Worm (Caenorhabditis elegans) whole organism, young adult: Measurements from ENCODE around the gene srx-114.

Experiments
- B0261.1 ChIP-seq: sonication (generic microtip); optimal IDR thresholded peaks from 2 replicates; lab custom pipeline; 2016; ENCODE audit warnings: mild to moderate bottlenecking, missing genetic modification characterization, moderate library complexity, missing compliant biosample characterization
- C17E4.6 ChIP-seq: fragments of 200-800 bp; sonication (Bioruptor generic); IDR thresholded peaks from 2 replicates; pipeline ENCODE4 v1.3.6; 2022; ENCODE audit warnings: missing genetic modification reagents, missing genetic modification characterization, missing compliant biosample characterization
- F37B4.10 ChIP-seq: fragments of 200-800 bp; sonication (Bioruptor generic); IDR thresholded peaks from 2 replicates; pipeline ENCODE4 v1.3.6; 2022; ENCODE audit warnings: missing genetic modification characterization, missing compliant biosample characterization
- F57A8.1 ChIP-seq: fragments of 200-800 bp; sonication (Bioruptor generic); optimal IDR thresholded peaks from 2 replicates; lab custom pipeline; 2018; ENCODE audit warnings: mild to moderate bottlenecking, missing genetic modification characterization, moderate library complexity, missing compliant biosample characterization
- K11D2.4 ChIP-seq: fragments of 200-800 bp; sonication (Bioruptor generic); IDR thresholded peaks from 2 replicates; pipeline ENCODE4 v1.3.6; 2022; ENCODE audit warnings: missing genetic modification reagents, missing genetic modification characterization, missing compliant biosample characterization
- K12H6.12 ChIP-seq: fragments of 200-800 bp; sonication (Bioruptor generic); optimal IDR thresholded peaks from 2 replicates; lab custom pipeline; 2018; ENCODE audit warnings: mild to moderate bottlenecking, missing genetic modification characterization, missing compliant biosample characterization
- Y53F4B.3 ChIP-seq: fragments of 200-800 bp; sonication (Bioruptor generic); IDR thresholded peaks from 2 replicates; pipeline ENCODE4 v1.3.6; 2022; ENCODE audit warnings: missing genetic modification reagents, missing genetic modification characterization, missing compliant biosample characterization
- Y53G8AR.9 ChIP-seq: fragments of 200-800 bp; sonication (Bioruptor generic); conservative IDR thresholded peaks from 2 replicates; pipeline ENCODE4 v1.3.6; 2022; ENCODE audit warnings: missing genetic modification reagents, missing genetic modification characterization, missing compliant biosample characterization
- Y67H2A.10 ChIP-seq: fragments of 200-800 bp; sonication (Bioruptor generic); conservative IDR thresholded peaks from 2 replicates; pipeline ENCODE4 v1.3.6; 2022; ENCODE audit warnings: missing genetic modification reagents, missing genetic modification characterization, missing compliant biosample characterization
- ama-1 ChIP-seq, 3 experiments: fragments of 150-350 bp in 1 of 3; sonication (generic microtip) in 2 of 3; optimal IDR thresholded peaks; 2 replicates each; lab custom pipeline; 2014 to 2018; ENCODE audit warnings: missing biosample characterization in 2 of 3, missing genetic modification characterization in 2 of 3, missing genetic modification reagents in 2 of 3
- aptf-2 ChIP-seq: fragments of 200-800 bp; sonication (Bioruptor generic); conservative IDR thresholded peaks from 2 replicates; pipeline ENCODE4 v1.3.6; 2022; ENCODE audit warnings: missing genetic modification reagents, missing genetic modification characterization, missing compliant biosample characterization
- athp-1 ChIP-seq: sonication (generic microtip); optimal IDR thresholded peaks from 2 replicates; lab custom pipeline; 2017; ENCODE audit warnings: mild to moderate bottlenecking, missing genetic modification characterization, missing compliant biosample characterization
- attf-3 ChIP-seq: fragments of 200-800 bp; sonication (Bioruptor generic); conservative IDR thresholded peaks from 2 replicates; pipeline ENCODE4 v1.3.6; 2022; ENCODE audit warnings: missing genetic modification reagents, missing genetic modification characterization, missing compliant biosample characterization
- bed-2 ChIP-seq: fragments of 200-800 bp; sonication (Bioruptor generic); IDR thresholded peaks from 2 replicates; pipeline ENCODE4 v1.3.6; 2022; ENCODE audit warnings: missing genetic modification reagents, missing genetic modification characterization, missing compliant biosample characterization
- ccch-3 ChIP-seq: fragments of 200-800 bp; sonication (Bioruptor generic); optimal IDR thresholded peaks from 2 replicates; lab custom pipeline; 2018; ENCODE audit warnings: mild to moderate bottlenecking, missing genetic modification characterization, missing compliant biosample characterization
- ceh-100 ChIP-seq: fragments of 200-800 bp; sonication (Bioruptor generic); IDR thresholded peaks from 2 replicates; pipeline ENCODE4 v1.3.6; 2022; ENCODE audit warnings: missing genetic modification reagents, missing genetic modification characterization, missing compliant biosample characterization
- ceh-40 ChIP-seq: fragments of 200-800 bp; sonication (Bioruptor generic); IDR thresholded peaks from 2 replicates; pipeline ENCODE4 v1.3.6; 2022; ENCODE audit warnings: missing genetic modification characterization, missing compliant biosample characterization
- ceh-58 ChIP-seq: fragments of 200-800 bp; sonication (Bioruptor generic); IDR thresholded peaks from 2 replicates; pipeline ENCODE4 v1.3.6; 2022; ENCODE audit warnings: missing genetic modification characterization, missing compliant biosample characterization
- dox-1 ChIP-seq: fragments of 200-800 bp; sonication (Bioruptor generic); IDR thresholded peaks from 2 replicates; pipeline ENCODE4 v1.3.6; 2022; ENCODE audit warnings: missing genetic modification reagents, missing genetic modification characterization, missing compliant biosample characterization
- dpff-1 ChIP-seq: sonication (generic microtip); optimal IDR thresholded peaks from 2 replicates; lab custom pipeline; 2017; ENCODE audit warnings: mild to moderate bottlenecking, missing genetic modification characterization, missing compliant biosample characterization
- egl-18 ChIP-seq: fragments of 200-800 bp; sonication (Bioruptor generic); IDR thresholded peaks from 2 replicates; pipeline ENCODE4 v1.3.6; 2022; ENCODE audit warnings: missing genetic modification reagents, missing genetic modification characterization, missing compliant biosample characterization
- ekl-4 ChIP-seq: fragments of 200-800 bp; sonication (Bioruptor generic); IDR thresholded peaks from 2 replicates; pipeline ENCODE4 v1.3.6; 2022; ENCODE audit warnings: missing genetic modification reagents, missing genetic modification characterization, missing compliant biosample characterization
- ets-4 ChIP-seq: fragments of 200-800 bp; sonication (Bioruptor generic); optimal IDR thresholded peaks from 2 replicates; lab custom pipeline; 2018; ENCODE audit warnings: mild to moderate bottlenecking, missing genetic modification characterization, missing compliant biosample characterization
- fkh-3 ChIP-seq: sonication (generic microtip); optimal IDR thresholded peaks from 2 replicates; lab custom pipeline; 2016; ENCODE audit warnings: mild to moderate bottlenecking, missing genetic modification characterization, missing compliant biosample characterization
- gei-17 ChIP-seq: fragments of 200-800 bp; sonication (Bioruptor generic); optimal IDR thresholded peaks from 2 replicates; lab custom pipeline; 2018; ENCODE audit warnings: mild to moderate bottlenecking, missing genetic modification characterization, missing compliant biosample characterization
- him-1 ChIP-seq: sonication (generic microtip); optimal IDR thresholded peaks from 2 replicates; lab custom pipeline; 2016; ENCODE audit warnings: missing genotype, missing genetic modification reagents, missing genetic modification characterization, missing compliant biosample characterization
- hlh-26 ChIP-seq: fragments of 200-800 bp; sonication (Bioruptor generic); conservative IDR thresholded peaks from 2 replicates; pipeline ENCODE4 v1.3.6; 2022; ENCODE audit warnings: missing genetic modification reagents, missing genetic modification characterization, missing compliant biosample characterization
- hrde-1 ChIP-seq: sonication (generic microtip); optimal IDR thresholded peaks from 2 replicates; lab custom pipeline; 2016; ENCODE audit warnings: missing genetic modification characterization, mild to moderate bottlenecking, missing compliant biosample characterization, moderate library complexity, missing genotype, missing genetic modification reagents, borderline replicate concordance
- lin-35 ChIP-seq, 3 experiments: fragments of 150-350 bp in 2 of 3; sonication (generic microtip) in 1 of 3; optimal IDR thresholded peaks; 2 replicates each; lab custom pipeline; 2014 to 2018; ENCODE audit warnings: missing biosample characterization in 3 of 3, missing genetic modification characterization in 3 of 3, missing genetic modification reagents in 3 of 3
- lir-1 ChIP-seq: fragments of 200-800 bp; sonication (Bioruptor generic); conservative IDR thresholded peaks from 2 replicates; pipeline ENCODE4 v1.3.6; 2022; ENCODE audit warnings: missing genetic modification reagents, missing genetic modification characterization, missing compliant biosample characterization
- lsl-1 ChIP-seq: fragments of 200-800 bp; sonication (Bioruptor generic); optimal IDR thresholded peaks from 2 replicates; lab custom pipeline; 2018; ENCODE audit warnings: mild to moderate bottlenecking, missing genetic modification characterization, moderate library complexity, missing compliant biosample characterization
- madf-10 ChIP-seq: sonication (generic microtip); optimal IDR thresholded peaks from 2 replicates; lab custom pipeline; 2016; ENCODE audit warnings: mild to moderate bottlenecking, missing genetic modification characterization, missing compliant biosample characterization
- madf-8 ChIP-seq: fragments of 200-800 bp; sonication (Bioruptor generic); conservative IDR thresholded peaks from 2 replicates; pipeline ENCODE4 v1.3.6; 2022; ENCODE audit warnings: missing genetic modification reagents, missing genetic modification characterization, missing compliant biosample characterization
- mes-4 ChIP-seq: sonication (generic microtip); optimal IDR thresholded peaks from 2 replicates; lab custom pipeline; 2016; ENCODE audit warnings: missing genotype, missing genetic modification characterization, missing compliant biosample characterization
- nfya-2 ChIP-seq: fragments of 200-800 bp; sonication (Bioruptor generic); IDR thresholded peaks from 2 replicates; pipeline ENCODE4 v1.3.6; 2022; ENCODE audit warnings: missing genetic modification reagents, missing genetic modification characterization, missing compliant biosample characterization
- nhr-120 ChIP-seq: fragments of 200-800 bp; sonication (Bioruptor generic); IDR thresholded peaks from 2 replicates; pipeline ENCODE4 v1.3.6; 2022; ENCODE audit warnings: missing genetic modification characterization, missing compliant biosample characterization
- nhr-27 ChIP-seq: fragments of 200-800 bp; sonication (Bioruptor generic); optimal IDR thresholded peaks from 2 replicates; lab custom pipeline; 2018; ENCODE audit warnings: mild to moderate bottlenecking, missing genetic modification characterization, moderate library complexity, missing compliant biosample characterization
- nhr-90 ChIP-seq: sonication (generic microtip); optimal IDR thresholded peaks from 2 replicates; lab custom pipeline; 2016; ENCODE audit warnings: missing genotype, mild to moderate bottlenecking, missing genetic modification characterization, missing compliant biosample characterization
- sdz-38 ChIP-seq: sonication (generic microtip); optimal IDR thresholded peaks from 2 replicates; lab custom pipeline; 2016; ENCODE audit warnings: missing genotype, missing genetic modification characterization, missing compliant biosample characterization
- sea-2 ChIP-seq: fragments of 200-800 bp; sonication (Bioruptor generic); IDR thresholded peaks from 2 replicates; pipeline ENCODE4 v1.3.6; 2022; ENCODE audit warnings: missing genetic modification characterization, missing compliant biosample characterization
- snpc-3.4 ChIP-seq: sonication (generic microtip); optimal IDR thresholded peaks from 2 replicates; lab custom pipeline; 2017; ENCODE audit warnings: missing genetic modification characterization, mild to moderate bottlenecking, missing compliant biosample characterization, antibody characterized with exemption, moderate library complexity, missing genotype, missing genetic modification reagents
- snpc-4 ChIP-seq, 5 experiments: fragments of 150-350 bp in 1 of 5; sonication (generic microtip) in 4 of 5; optimal IDR thresholded peaks; 2 replicates each; lab custom pipeline; 2014 to 2018; ENCODE audit warnings: missing genetic modification characterization in 5 of 5, missing biosample characterization in 3 of 5, antibody characterized with exemption in 2 of 5, mild to moderate bottlenecking in 2 of 5, missing compliant biosample characterization in 2 of 5, missing genotype in 2 of 5, moderate library complexity in 2 of 5, missing genetic modification reagents in 1 of 5
- tbx-9 ChIP-seq: sonication (generic microtip); optimal IDR thresholded peaks from 2 replicates; lab custom pipeline; 2016; ENCODE audit warnings: borderline replicate concordance, missing genetic modification characterization, inconsistent platforms, missing compliant biosample characterization
- tlf-1 ChIP-seq: fragments of 200-800 bp; sonication (Bioruptor generic); optimal IDR thresholded peaks from 2 replicates; lab custom pipeline; 2018; ENCODE audit warnings: mild to moderate bottlenecking, missing genetic modification characterization, missing compliant biosample characterization
- unc-62 ChIP-seq: fragments of 150-350 bp; optimal IDR thresholded peaks from 2 replicates; lab custom pipeline; 2014; ENCODE audit warnings: missing biosample characterization, missing genetic modification reagents, missing genetic modification characterization
- ztf-18 ChIP-seq: sonication (generic microtip); optimal IDR thresholded peaks from 2 replicates; lab custom pipeline; 2016; ENCODE audit warnings: missing genotype, mild to moderate bottlenecking, missing genetic modification characterization, missing compliant biosample characterization
- ztf-22 ChIP-seq: fragments of 200-800 bp; sonication (Bioruptor generic); optimal IDR thresholded peaks from 2 replicates; lab custom pipeline; 2018; ENCODE audit warnings: mild to moderate bottlenecking, missing genetic modification characterization, moderate library complexity, missing compliant biosample characterization
- ztf-3 ChIP-seq: fragments of 200-800 bp; sonication (Bioruptor generic); optimal IDR thresholded peaks from 2 replicates; lab custom pipeline; 2018; ENCODE audit warnings: mild to moderate bottlenecking, missing genetic modification characterization, missing compliant biosample characterization

srx-114 gene

DNA sequence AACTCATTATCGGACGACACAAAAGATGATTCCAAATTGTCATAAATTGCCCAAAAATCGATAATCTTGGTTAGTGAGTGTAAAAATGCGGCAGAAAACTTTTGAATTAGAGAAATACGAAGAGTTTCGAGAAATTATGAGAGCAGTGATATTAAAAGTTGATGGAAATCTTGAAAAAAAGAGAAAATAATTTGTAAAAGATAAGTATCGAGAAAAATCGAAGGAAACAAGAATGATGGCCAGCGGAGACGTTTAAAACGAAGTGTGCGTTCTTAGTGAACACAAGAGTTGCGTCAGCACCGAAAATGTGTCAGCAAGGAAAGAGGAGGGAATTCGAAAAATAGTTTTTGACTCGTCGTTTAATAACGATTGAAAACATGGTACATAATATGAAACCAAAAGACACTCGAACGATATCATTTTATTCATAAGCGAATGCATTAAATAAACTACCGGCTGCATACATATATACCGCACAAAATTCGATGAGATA, 43.1 kb downstream of the srx-114 start, which contains the start of gene ndx-6 (continued):
- TF ChIP-seq nhr-90 (no peak), hrde-1 (no peak), nhr-27 (no peak), tlf-1 (GFP tag; lab: Kevin White, UChicago) (peak; percentile 28), B0261.1 (tag; lab: Kevin White, UChicago) (no peak), nfya-2 (no peak), F57A8.1 (GFP tag; lab: Kevin White, UChicago) (peak; percentile 14), sea-2 (GFP tag; lab: Robert Waterston, UW) (no peak), gei-17 (GFP tag; lab: Kevin White, UChicago) (no peak), K11D2.4 (GFP tag; lab: Robert Waterston, UW) (peak; percentile 61; the same call in 1 of the 2 replicates), unc-62 (GFP tag; lab: Kevin White, UChicago) (no peak), aptf-2 (GFP tag; lab: Robert Waterston, UW) (no peak), ets-4 (GFP tag; lab: Kevin White, UChicago) (no peak), ceh-58 (GFP tag; lab: Robert Waterston, UW) (no peak), athp-1 (peak; percentile 38), ceh-100 (GFP tag; lab: Robert Waterston, UW) (peak; percentile 60; the same call in 1 of the 2 replicates), ceh-40 (GFP tag; lab: Robert Waterston, UW) (no peak), bed-2 (GFP tag; lab: Robert Waterston, UW) (no peak), tbx-9 (tag; lab: Kevin White, UChicago) (no peak), lir-1 (GFP tag; lab: Robert Waterston, UW) (no peak), nhr-120 (no peak), Y53G8AR.9 (GFP tag; lab: Robert Waterston, UW) (peak; percentile 78), him-1 (tag; lab: Kevin White, UChicago) (no peak), Y67H2A.10 (no peak), K12H6.12 (no peak), ccch-3 (GFP tag; lab: Kevin White, UChicago) (no peak), ztf-22 (no peak), ztf-3 (GFP tag; lab: Kevin White, UChicago) (no peak), madf-10 (no peak), lsl-1 (GFP tag; lab: Kevin White, UChicago) (peak; percentile 46), hlh-26 (GFP tag; lab: Robert Waterston, UW) (no peak), snpc-4 (GFP tag; optimal IDR thresholded peaks at IDR 0.05; lab: Kevin White, UChicago) (no peak), snpc-4 (tag; optimal IDR thresholded peaks at IDR 0.05; lab: Kevin White, UChicago) (peak in 3 of 4 experiments; percentile 49 to 64 (median 54)), snpc-3.4 (tag; lab: Kevin White, UChicago) (peak; percentile 40), sdz-38 (no peak), mes-4 (no peak), egl-18 (GFP tag; lab: Robert Waterston, UW) (no peak), ekl-4 (GFP tag; lab: Robert Waterston, UW) (0 out of 2 replicates have a peak, but pooled peaks have one; percentile 64), fkh-3 (tag; lab: Kevin White, UChicago) (no peak), lin-35 (GFP tag; optimal IDR thresholded peaks at IDR 0.05; lab: Kevin White, UChicago) (peak; percentile 63 to 96 (median 83)), madf-8 (GFP tag; lab: Robert Waterston, UW) (no peak), ztf-18 (tag; lab: Kevin White, UChicago) (peak; percentile 95), C17E4.6 (no peak), dpff-1 (tag; lab: Kevin White, UChicago) (no peak), ama-1 (optimal IDR thresholded peaks at IDR 0.05; lab: Kevin White, UChicago) (no peak), ama-1 (GFP tag; optimal IDR thresholded peaks at IDR 0.05; lab: Kevin White, UChicago) (no peak), Y53F4B.3 (GFP tag; lab: Robert Waterston, UW) (no peak), F37B4.10 (GFP tag; lab: Robert Waterston, UW) (no peak), attf-3 (GFP tag; lab: Robert Waterston, UW) (0 out of 2 replicates have a peak, but pooled peaks have one; percentile 33), dox-1 (GFP tag; lab: Robert Waterston, UW) (peak; percentile 67)
